Worm (Caenorhabditis elegans) whole organism, early embryonic: ENCODE data around the gene F38B6.8.

Experiments used
- aly-1 ChIP-seq: sonication (generic microtip); optimal IDR thresholded peaks from 2 replicates; lab custom pipeline; 2016; ENCODE audit warnings: missing genetic modification characterization, missing compliant biosample characterization
- ama-1 ChIP-seq: fragments of 150-350 bp; optimal IDR thresholded peaks from 2 replicates; lab custom pipeline; 2014
- ceh-36 ChIP-seq: sonication (generic microtip); optimal IDR thresholded peaks from 2 replicates; lab custom pipeline; 2016; ENCODE audit warnings: missing genetic modification characterization, inconsistent platforms, missing compliant biosample characterization
- ets-7 ChIP-seq: sonication (generic microtip); optimal IDR thresholded peaks from 2 replicates; lab custom pipeline; 2016; ENCODE audit warnings: missing genotype, missing genetic modification characterization, missing compliant biosample characterization
- hmbx-1 ChIP-seq: sonication (generic microtip); optimal IDR thresholded peaks from 2 replicates; lab custom pipeline; 2016; ENCODE audit warnings: mild to moderate bottlenecking, missing genetic modification characterization, missing compliant biosample characterization
- scrt-1 ChIP-seq: fragments of 200-800 bp; sonication (Bioruptor generic); IDR thresholded peaks from 2 replicates; pipeline ENCODE4 v1.3.6; 2022; ENCODE audit warnings: missing genetic modification characterization, missing compliant biosample characterization
- sea-1 ChIP-seq: fragments of 200-800 bp; sonication (Bioruptor generic); conservative IDR thresholded peaks from 2 replicates; pipeline ENCODE4 v1.3.6; 2022; ENCODE audit warnings: missing genetic modification characterization, missing compliant biosample characterization
- tbx-11 ChIP-seq: fragments of 200-800 bp; sonication (Bioruptor generic); IDR thresholded peaks from 2 replicates; pipeline ENCODE4 v1.3.6; 2022; ENCODE audit warnings: missing genetic modification characterization, missing compliant biosample characterization

- no peak for TF ChIP-seq ama-1 (lab: Kevin White, UChicago)
- TF ChIP-seq hmbx-1 (tag; lab: Kevin White, UChicago): no peak
- TF ChIP-seq ets-7 (tag; lab: Kevin White, UChicago): no peak
- no peak for TF ChIP-seq aly-1
- no peak for TF ChIP-seq scrt-1 (GFP tag; lab: Robert Waterston, UW)
- TF ChIP-seq sea-1 (GFP tag; lab: Robert Waterston, UW): no peak
- no peak for TF ChIP-seq ceh-36 (tag; lab: Kevin White, UChicago)
- TF ChIP-seq tbx-11: no peak
These were observed 51.1 kb downstream of the F38B6.8 start, which contains the start of gene aexr-2 for ce11 chrX:6631437-6631836.
